Worm (Caenorhabditis elegans) whole organism, L3 larva: Measurements from ENCODE around the gene frpr-5.

Experiments used
- ZK546.5 ChIP-seq: sonication (generic microtip); optimal IDR thresholded peaks from 2 replicates; lab custom pipeline; 2017; ENCODE audit warnings: missing biosample characterization, missing genetic modification characterization
- ceh-28 ChIP-seq: fragments of 150-350 bp; optimal IDR thresholded peaks from 2 replicates; lab custom pipeline; 2014; ENCODE audit warnings: missing biosample characterization, missing genetic modification reagents, missing genetic modification characterization
- mdl-1 ChIP-seq: fragments of 150-350 bp; optimal IDR thresholded peaks from 2 replicates; lab custom pipeline; 2014; ENCODE audit warnings: missing biosample characterization, missing genetic modification characterization
- nfya-1 ChIP-seq: sonication (generic microtip); optimal IDR thresholded peaks from 2 replicates; lab custom pipeline; 2017; ENCODE audit warnings: missing genetic modification characterization, mild to moderate bottlenecking, missing compliant biosample characterization, antibody characterized with exemption, moderate library complexity; ENCODE audit not compliant: insufficient read depth
- nhr-12 ChIP-seq: fragments of 150-350 bp; optimal IDR thresholded peaks from 2 replicates; lab custom pipeline; 2014; ENCODE audit warnings: missing biosample characterization, missing genetic modification characterization
- nhr-237 ChIP-seq: fragments of 150-350 bp; optimal IDR thresholded peaks from 2 replicates; lab custom pipeline; 2014; ENCODE audit warnings: missing biosample characterization, missing genetic modification characterization
- nhr-25 ChIP-seq: sonication (generic microtip); optimal IDR thresholded peaks from 2 replicates; lab custom pipeline; 2017; ENCODE audit warnings: missing biosample characterization, missing genetic modification characterization
- pqm-1 ChIP-seq: fragments of 150-350 bp; optimal IDR thresholded peaks from 2 replicates; lab custom pipeline; 2017; ENCODE audit warnings: missing biosample characterization, missing genetic modification characterization, inconsistent platforms
- sea-2 ChIP-seq: fragments of 150-350 bp; sonication (generic microtip); optimal IDR thresholded peaks from 4 replicates; lab custom pipeline; 2014; ENCODE audit warnings: missing biosample characterization, missing genetic modification reagents, missing genetic modification characterization
- skn-1 ChIP-seq: fragments of 150-350 bp; optimal IDR thresholded peaks from 2 replicates; lab custom pipeline; 2014; ENCODE audit warnings: missing biosample characterization, missing genetic modification characterization
- snpc-4 ChIP-seq: fragments of 150-350 bp; optimal IDR thresholded peaks from 2 replicates; lab custom pipeline; 2014; ENCODE audit warnings: missing biosample characterization, missing genetic modification characterization
- unc-39 ChIP-seq: sonication (generic microtip); optimal IDR thresholded peaks from 4 replicates; lab custom pipeline; 2017; ENCODE audit warnings: missing biosample characterization, missing genetic modification characterization
- zag-1 ChIP-seq: fragments of 150-350 bp; optimal IDR thresholded peaks from 2 replicates; lab custom pipeline; 2014; ENCODE audit warnings: missing biosample characterization, missing genetic modification characterization
- ztf-11 ChIP-seq: fragments of 150-350 bp; optimal IDR thresholded peaks from 2 replicates; lab custom pipeline; 2014; ENCODE audit warnings: missing biosample characterization, missing genetic modification characterization

DNA sequence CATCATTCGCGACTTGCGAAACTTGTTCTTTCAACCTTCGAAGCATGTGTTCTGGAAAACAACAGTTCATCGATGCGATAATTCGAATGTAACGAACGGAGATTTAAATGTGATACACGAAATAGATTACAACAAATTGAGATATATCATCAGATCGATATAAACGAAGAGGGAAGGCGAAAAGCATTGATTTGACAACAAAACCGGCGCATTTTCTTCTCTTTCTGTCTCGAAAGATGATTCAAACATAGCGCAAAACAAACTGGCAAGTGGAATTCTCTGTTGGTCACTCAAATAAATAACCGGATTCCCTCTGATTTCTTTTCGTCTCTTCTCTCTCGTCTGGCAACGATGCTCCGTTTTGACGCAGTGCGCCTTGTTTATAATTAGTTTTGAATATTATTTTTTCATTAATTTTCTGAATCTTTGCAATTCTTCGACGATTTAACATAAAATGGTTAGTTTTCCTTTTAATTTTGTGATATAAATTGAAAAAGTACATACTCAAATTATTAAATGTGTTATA, 38.5 kb downstream of the frpr-5 start, which contains the start of the genes eea-1 and gut-2:
- no peak for TF ChIP-seq nhr-237 (tag; lab: Kevin White, UChicago)
- TF ChIP-seq nhr-25 (tag; lab: Kevin White, UChicago), result peak; percentile 73
- no peak for TF ChIP-seq skn-1 (tag; lab: Kevin White, UChicago)
- TF ChIP-seq nhr-12 (tag; lab: Kevin White, UChicago), result no peak
- peak; percentile 69 for TF ChIP-seq nfya-1
- no peak for TF ChIP-seq ztf-11 (tag; lab: Kevin White, UChicago)
- peak; percentile 40 for TF ChIP-seq ceh-28 (tag; lab: Kevin White, UChicago)
- peak; percentile 79 for TF ChIP-seq snpc-4
- TF ChIP-seq ZK546.5, result no peak
- no peak for TF ChIP-seq pqm-1 (tag; lab: Kevin White, UChicago)
- no peak for TF ChIP-seq zag-1
- TF ChIP-seq sea-2 (GFP tag; lab: Kevin White, UChicago), result no peak
- no peak for TF ChIP-seq mdl-1
- no peak for TF ChIP-seq unc-39 (tag; lab: Kevin White, UChicago)
